Fruit fly (Drosophila melanogaster) whole organism: ENCODE data around the gene CG1090.

Experiments used
- CG8478 ChIP-seq: fragments of >200 bp; optimal IDR thresholded peaks from 2 replicates; lab custom pipeline; 2018; ENCODE audit warnings: inconsistent platforms
- Dll ChIP-seq: fragments of >200 bp; optimal IDR thresholded peaks from 2 replicates; lab custom pipeline; 2017
- EcR ChIP-seq, 2 experiments: fragments of >200 bp; optimal IDR thresholded peaks; 2 replicates each; lab custom pipeline; 2017; ENCODE audit warnings: missing biosample characterization in 2 of 2, missing genetic modification characterization in 2 of 2, missing genetic modification reagents in 2 of 2
- pan ChIP-seq: fragments of >200 bp; optimal IDR thresholded peaks from 2 replicates; lab custom pipeline; 2017
- psq ChIP-seq: fragments of >200 bp; optimal IDR thresholded peaks from 2 replicates; lab custom pipeline; 2017
- usp ChIP-seq: fragments of >200 bp; optimal IDR thresholded peaks from 2 replicates; lab custom pipeline; 2017; ENCODE audit warnings: missing biosample characterization, missing genetic modification characterization, mixed read lengths

dm6 chr3R:4387490-4387889 is 27.8 kb downstream of the CG1090 start, which contains the start of gene tub:
- TF ChIP-seq psq (lab: Kevin White, UChicago) (no peak), CG8478 (lab: Kevin White, UChicago) (no peak), usp (GFP tag; lab: Kevin White, UChicago) (no peak), pan (no peak), EcR (GFP tag; optimal IDR thresholded peaks at IDR 0.05; lab: Kevin White, UChicago) (no peak), Dll (no peak)
